Worm (Caenorhabditis elegans): ENCODE measurements around the gene B0250.7.

DNA sequence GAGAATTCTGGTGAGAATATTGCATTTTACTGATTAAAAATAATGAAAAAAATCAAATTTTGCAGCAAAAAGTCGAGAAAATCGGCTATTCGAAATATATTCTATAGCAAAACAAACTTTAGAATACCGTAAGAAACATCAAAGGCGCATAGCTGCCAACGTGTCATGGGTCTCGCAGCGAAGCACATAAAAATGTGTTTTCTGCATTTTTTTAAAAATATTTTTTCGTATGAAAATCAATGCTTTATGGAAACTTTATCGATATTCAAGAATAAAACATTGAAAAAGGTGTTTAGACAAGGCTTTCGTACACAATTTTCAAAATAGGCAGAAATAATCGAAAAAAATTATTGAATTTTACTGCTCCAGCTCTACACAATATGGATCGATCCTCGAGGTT, 653 bp upstream of the B0250.7 start:
- TF ChIP-seq attf-6 (GFP tag; IDR thresholded peaks at IDR 0.05) (no peak), ama-1 (optimal IDR thresholded peaks at IDR 0.05) (no peak), ama-1 (GFP tag; optimal IDR thresholded peaks at IDR 0.05) (no peak), unc-62 (GFP tag; optimal IDR thresholded peaks at IDR 0.05) (no peak), Y56A3A.18 (GFP tag; IDR thresholded peaks at IDR 0.05) (no peak), Y79H2A.3 (GFP tag; conservative IDR thresholded peaks at IDR 0.05) (no peak), bed-1 (GFP tag; IDR thresholded peaks at IDR 0.05) (no peak), nfya-1 (tag; optimal IDR thresholded peaks at IDR 0.05; ENCODE audit: borderline replicate concordance, insufficient read depth) (no peak), mel-28 (tag; optimal IDR thresholded peaks at IDR 0.05; ENCODE audit: borderline replicate concordance) (no peak), F55B11.4 (tag; optimal IDR thresholded peaks at IDR 0.05; ENCODE audit: borderline replicate concordance, insufficient read depth) (no peak), unc-130 (GFP tag; optimal IDR thresholded peaks at IDR 0.05) (no peak), ccch-3 (GFP tag; optimal IDR thresholded peaks at IDR 0.05) (no peak), aptf-3 (GFP tag; IDR thresholded peaks at IDR 0.05) (no peak), lin-26 (GFP tag; IDR thresholded peaks at IDR 0.05) (no peak), ztf-28 (GFP tag; IDR thresholded peaks at IDR 0.05) (no peak)
